Worm (Caenorhabditis elegans) whole organism, L3 larva: ENCODE measurements around the gene ipla-3.

Experiments
- ZK546.5 ChIP-seq: sonication (generic microtip); optimal IDR thresholded peaks from 2 replicates; lab custom pipeline; 2017; ENCODE audit warnings: missing biosample characterization, missing genetic modification characterization
- aly-2 ChIP-seq: fragments of 150-350 bp; optimal IDR thresholded peaks from 2 replicates; lab custom pipeline; 2014; ENCODE audit warnings: missing biosample characterization, missing genetic modification characterization
- ama-1 ChIP-seq: fragments of 150-350 bp; optimal IDR thresholded peaks from 2 replicates; lab custom pipeline; 2018
- ceh-82 ChIP-seq: fragments of 150-350 bp; optimal IDR thresholded peaks from 2 replicates; lab custom pipeline; 2014; ENCODE audit warnings: missing biosample characterization, missing genetic modification characterization
- ceh-9 ChIP-seq: sonication (generic microtip); optimal IDR thresholded peaks from 2 replicates; lab custom pipeline; 2018; ENCODE audit warnings: missing biosample characterization, missing genetic modification characterization
- daf-12 ChIP-seq: fragments of 150-350 bp; optimal IDR thresholded peaks from 2 replicates; lab custom pipeline; 2014; ENCODE audit warnings: missing biosample characterization, missing genetic modification reagents, missing genetic modification characterization
- egl-27 ChIP-seq: sonication (generic microtip); optimal IDR thresholded peaks from 4 replicates; lab custom pipeline; 2017; ENCODE audit warnings: missing biosample characterization, missing genetic modification reagents, missing genetic modification characterization
- egl-5 ChIP-seq: fragments of 150-350 bp; optimal IDR thresholded peaks from 2 replicates; lab custom pipeline; 2017; ENCODE audit warnings: missing biosample characterization, missing genetic modification reagents, missing genetic modification characterization, inconsistent platforms
- elt-1 ChIP-seq: fragments of 150-350 bp; optimal IDR thresholded peaks from 2 replicates; lab custom pipeline; 2014; ENCODE audit warnings: missing biosample characterization, missing genetic modification characterization
- elt-2 ChIP-seq: sonication (generic microtip); optimal IDR thresholded peaks from 2 replicates; lab custom pipeline; 2016; ENCODE audit warnings: missing genetic modification reagents, mild to moderate bottlenecking, missing genetic modification characterization, missing compliant biosample characterization
- elt-3 ChIP-seq, 3 experiments: fragments of 150-350 bp in 1 of 3; sonication (generic microtip) in 2 of 3; optimal IDR thresholded peaks; 2 replicates in 2 of 3; 4 replicates in 1 of 3; lab custom pipeline; 2014 to 2017; ENCODE audit warnings: missing biosample characterization in 3 of 3, missing genetic modification characterization in 3 of 3
- eor-1 ChIP-seq, 2 experiments: fragments of 150-350 bp; optimal IDR thresholded peaks; 2 replicates each; lab custom pipeline; 2014 to 2018; ENCODE audit warnings: missing biosample characterization in 2 of 2, missing genetic modification characterization in 2 of 2
- fkh-10 ChIP-seq: sonication (generic microtip); optimal IDR thresholded peaks from 2 replicates; lab custom pipeline; 2017; ENCODE audit warnings: missing biosample characterization, missing genetic modification reagents, missing genetic modification characterization
- fkh-2 ChIP-seq: fragments of 150-350 bp; optimal IDR thresholded peaks from 2 replicates; lab custom pipeline; 2014; ENCODE audit warnings: missing biosample characterization, missing genetic modification reagents, missing genetic modification characterization
- hmg-11 ChIP-seq: sonication (generic microtip); optimal IDR thresholded peaks from 2 replicates; lab custom pipeline; 2016; ENCODE audit warnings: missing genetic modification characterization, missing compliant biosample characterization
- jun-1 ChIP-seq: fragments of 150-350 bp; optimal IDR thresholded peaks from 2 replicates; lab custom pipeline; 2014; ENCODE audit warnings: missing biosample characterization, missing genetic modification reagents, missing genetic modification characterization
- lin-15B ChIP-seq: fragments of 150-350 bp; optimal IDR thresholded peaks from 2 replicates; lab custom pipeline; 2014; ENCODE audit warnings: missing biosample characterization, missing genetic modification characterization
- lin-39 ChIP-seq: fragments of 150-350 bp; optimal IDR thresholded peaks from 2 replicates; lab custom pipeline; 2018; ENCODE audit warnings: missing biosample characterization, missing genetic modification reagents, missing genetic modification characterization
- lsy-12 ChIP-seq: sonication (generic microtip); optimal IDR thresholded peaks from 2 replicates; lab custom pipeline; 2016; ENCODE audit warnings: mild to moderate bottlenecking, missing genetic modification characterization, missing compliant biosample characterization
- mdl-1 ChIP-seq: fragments of 150-350 bp; optimal IDR thresholded peaks from 2 replicates; lab custom pipeline; 2014; ENCODE audit warnings: missing biosample characterization, missing genetic modification characterization
- mml-1 ChIP-seq: fragments of 150-350 bp; sonication (generic microtip); optimal IDR thresholded peaks from 3 replicates; lab custom pipeline; 2014; ENCODE audit warnings: missing biosample characterization, missing genetic modification characterization
- nfya-1 ChIP-seq: sonication (generic microtip); optimal IDR thresholded peaks from 2 replicates; lab custom pipeline; 2017; ENCODE audit warnings: missing genetic modification characterization, mild to moderate bottlenecking, missing compliant biosample characterization, antibody characterized with exemption, moderate library complexity; ENCODE audit not compliant: insufficient read depth
- nhr-12 ChIP-seq: fragments of 150-350 bp; optimal IDR thresholded peaks from 2 replicates; lab custom pipeline; 2014; ENCODE audit warnings: missing biosample characterization, missing genetic modification characterization
- nhr-23 ChIP-seq: fragments of 150-350 bp; optimal IDR thresholded peaks from 2 replicates; lab custom pipeline; 2014; ENCODE audit warnings: missing biosample characterization, missing genetic modification reagents, missing genetic modification characterization
- nhr-237 ChIP-seq: fragments of 150-350 bp; optimal IDR thresholded peaks from 2 replicates; lab custom pipeline; 2014; ENCODE audit warnings: missing biosample characterization, missing genetic modification characterization
- nhr-25 ChIP-seq: sonication (generic microtip); optimal IDR thresholded peaks from 2 replicates; lab custom pipeline; 2017; ENCODE audit warnings: missing biosample characterization, missing genetic modification characterization
- nhr-43 ChIP-seq: sonication (generic microtip); optimal IDR thresholded peaks from 2 replicates; lab custom pipeline; 2016; ENCODE audit warnings: mild to moderate bottlenecking, missing genetic modification characterization, missing compliant biosample characterization; ENCODE audit not compliant: poor library complexity, severe bottlenecking
- nhr-67 ChIP-seq: fragments of 150-350 bp; optimal IDR thresholded peaks from 2 replicates; lab custom pipeline; 2014; ENCODE audit warnings: missing biosample characterization, missing genetic modification characterization
- nhr-76 ChIP-seq: fragments of 150-350 bp; sonication (generic microtip); optimal IDR thresholded peaks from 5 replicates; lab custom pipeline; 2014; ENCODE audit warnings: missing biosample characterization, missing genetic modification characterization
- nhr-77 ChIP-seq: fragments of 150-350 bp; optimal IDR thresholded peaks from 2 replicates; lab custom pipeline; 2014; ENCODE audit warnings: missing biosample characterization, missing genetic modification characterization
- pha-4 ChIP-seq: fragments of 150-350 bp; optimal IDR thresholded peaks from 2 replicates; lab custom pipeline; 2014; ENCODE audit warnings: missing biosample characterization, missing genetic modification reagents, missing genetic modification characterization
- pqm-1 ChIP-seq: fragments of 150-350 bp; optimal IDR thresholded peaks from 2 replicates; lab custom pipeline; 2017; ENCODE audit warnings: missing biosample characterization, missing genetic modification characterization, inconsistent platforms
- sea-2 ChIP-seq: fragments of 150-350 bp; sonication (generic microtip); optimal IDR thresholded peaks from 4 replicates; lab custom pipeline; 2014; ENCODE audit warnings: missing biosample characterization, missing genetic modification reagents, missing genetic modification characterization
- skn-1 ChIP-seq: fragments of 150-350 bp; optimal IDR thresholded peaks from 2 replicates; lab custom pipeline; 2014; ENCODE audit warnings: missing biosample characterization, missing genetic modification characterization
- snpc-4 ChIP-seq: fragments of 150-350 bp; optimal IDR thresholded peaks from 2 replicates; lab custom pipeline; 2014; ENCODE audit warnings: missing biosample characterization, missing genetic modification characterization
- tbx-2 ChIP-seq: sonication (generic microtip); optimal IDR thresholded peaks from 2 replicates; lab custom pipeline; 2016; ENCODE audit warnings: mild to moderate bottlenecking, missing genetic modification characterization, missing compliant biosample characterization
- unc-39 ChIP-seq: sonication (generic microtip); optimal IDR thresholded peaks from 4 replicates; lab custom pipeline; 2017; ENCODE audit warnings: missing biosample characterization, missing genetic modification characterization
- unc-62 ChIP-seq: fragments of 150-350 bp; sonication (generic microtip); optimal IDR thresholded peaks from 4 replicates; lab custom pipeline; 2014; ENCODE audit warnings: missing biosample characterization, missing genetic modification reagents, missing genetic modification characterization
- zag-1 ChIP-seq: fragments of 150-350 bp; optimal IDR thresholded peaks from 2 replicates; lab custom pipeline; 2014; ENCODE audit warnings: missing biosample characterization, missing genetic modification characterization
- ztf-11 ChIP-seq: fragments of 150-350 bp; optimal IDR thresholded peaks from 2 replicates; lab custom pipeline; 2014; ENCODE audit warnings: missing biosample characterization, missing genetic modification characterization
- ztf-4 ChIP-seq: fragments of 150-350 bp; optimal IDR thresholded peaks from 2 replicates; lab custom pipeline; 2014; ENCODE audit warnings: missing biosample characterization, missing genetic modification characterization

ipla-3 gene

DNA sequence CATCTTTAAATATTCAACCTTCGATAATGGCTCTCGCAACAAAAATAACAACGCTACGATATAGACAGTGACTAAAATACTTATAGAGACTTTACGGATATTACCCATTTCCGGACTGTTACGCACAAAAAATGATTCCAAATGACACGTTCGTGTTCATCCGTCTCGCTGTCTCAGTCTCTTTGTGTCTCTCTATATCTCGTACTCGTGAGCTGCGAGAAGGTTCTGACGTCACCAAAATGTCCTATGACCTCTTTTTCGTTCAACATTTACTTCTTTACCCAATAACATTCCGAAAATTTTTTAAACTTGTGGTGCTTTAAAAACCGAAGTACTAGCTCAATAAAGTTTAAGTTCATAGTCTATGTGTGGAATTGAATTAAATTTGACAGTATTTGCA, 18.9 kb downstream of the ipla-3 start:
- TF ChIP-seq ama-1 (lab: Kevin White, UChicago) (no peak), hmg-11 (tag; lab: Kevin White, UChicago) (no peak), nhr-77 (no peak), fkh-10 (GFP tag; lab: Kevin White, UChicago) (peak; percentile 48), eor-1 (tag; optimal IDR thresholded peaks at IDR 0.05; lab: Kevin White, UChicago) (no peak), nfya-1 (tag; lab: Kevin White, UChicago) (peak; percentile 21)

- TF ChIP-seq ceh-9 (tag; lab: Kevin White, UChicago) = no peak
- TF ChIP-seq lin-15B (tag; lab: Kevin White, UChicago) = peak; percentile 23
- TF ChIP-seq egl-27 = no peak
- no peak for TF ChIP-seq mdl-1 (tag; lab: Kevin White, UChicago)
- no peak for TF ChIP-seq nhr-77
- peak; percentile 25 for TF ChIP-seq pqm-1
- no peak for TF ChIP-seq nhr-12 (tag; lab: Kevin White, UChicago)
- TF ChIP-seq daf-12 (tag; lab: Kevin White, UChicago) = no peak
- TF ChIP-seq elt-1 (tag; lab: Kevin White, UChicago) = no peak
- no peak for TF ChIP-seq elt-3 (tag; optimal IDR thresholded peaks at IDR 0.05; lab: Kevin White, UChicago)
- no peak for TF ChIP-seq nhr-76 (tag; lab: Kevin White, UChicago)
- no peak for TF ChIP-seq elt-2
- TF ChIP-seq aly-2 (tag; lab: Kevin White, UChicago) = no peak
- TF ChIP-seq nhr-67 (tag; lab: Kevin White, UChicago) = no peak
- no peak for TF ChIP-seq zag-1 (tag; lab: Kevin White, UChicago)
- no peak for TF ChIP-seq skn-1
- TF ChIP-seq unc-39 (tag; lab: Kevin White, UChicago) = no peak
- no peak for TF ChIP-seq unc-62 (GFP tag; lab: Kevin White, UChicago)
- no peak for TF ChIP-seq fkh-2 (tag; lab: Kevin White, UChicago)
- no peak for TF ChIP-seq ztf-11
- peak; percentile 58 for TF ChIP-seq nhr-23 (tag; lab: Kevin White, UChicago)
- TF ChIP-seq jun-1 (tag; lab: Kevin White, UChicago) = peak; percentile 8
- no peak for TF ChIP-seq mml-1 (tag; lab: Kevin White, UChicago)
- no peak for TF ChIP-seq nhr-237 (tag; lab: Kevin White, UChicago)
- peak; percentile 60 for TF ChIP-seq nfya-1 (tag; lab: Kevin White, UChicago)
- no peak for TF ChIP-seq ztf-4 (tag; lab: Kevin White, UChicago)
- no peak for TF ChIP-seq ceh-82
- no peak for TF ChIP-seq lsy-12 (tag; lab: Kevin White, UChicago)
- no peak for TF ChIP-seq nhr-43 (tag; lab: Kevin White, UChicago)
- no peak for TF ChIP-seq lin-39 (tag; lab: Kevin White, UChicago)
- TF ChIP-seq ama-1 (lab: Kevin White, UChicago) = no peak
- peak; percentile 67 for TF ChIP-seq pha-4 (tag; lab: Kevin White, UChicago)
- no peak for TF ChIP-seq eor-1 (tag; optimal IDR thresholded peaks at IDR 0.05; lab: Kevin White, UChicago)
- TF ChIP-seq egl-5 (tag; lab: Kevin White, UChicago) = no peak
- no peak for TF ChIP-seq ZK546.5 (tag; lab: Kevin White, UChicago)
- TF ChIP-seq nhr-25 (tag; lab: Kevin White, UChicago) = peak; percentile 2
- TF ChIP-seq sea-2 (GFP tag; lab: Kevin White, UChicago) = no peak
- peak; percentile 14 for TF ChIP-seq snpc-4
- TF ChIP-seq fkh-10 (GFP tag; lab: Kevin White, UChicago) = no peak
- no peak for TF ChIP-seq tbx-2 (tag; lab: Kevin White, UChicago)
- peak; percentile 73 for TF ChIP-seq hmg-11 (tag; lab: Kevin White, UChicago)
Observed at ce11 chrV:20703998-20704572, 25.0 kb downstream of the ipla-3 start, which contains the start of the genes F53F8.5 and F53F8.6. Gene F53F8.5, minus strand, starts transcription at chrV:20704049. Gene F53F8.6, plus strand, starts transcription at chrV:20704227.
